Worm (Caenorhabditis elegans): ENCODE results near the gene B0464.9.

Gene B0464.9

ce11 chrIII:9457192-9458103 is 8.1 kb upstream of the B0464.9 start:
- TF ChIP-seq nhr-77 (tag; optimal IDR thresholded peaks at IDR 0.05) (no peak), egl-27 (tag; optimal IDR thresholded peaks at IDR 0.05) (no peak), alr-1 (tag; optimal IDR thresholded peaks at IDR 0.05) (no peak), fos-1 (tag; optimal IDR thresholded peaks at IDR 0.05) (peak; percentile 24), mdl-1 (tag; optimal IDR thresholded peaks at IDR 0.05) (no peak), lin-13 (GFP tag; optimal IDR thresholded peaks at IDR 0.05) (no peak), ceh-82 (tag; optimal IDR thresholded peaks at IDR 0.05) (no peak), mab-5 (tag; optimal IDR thresholded peaks at IDR 0.05) (peak; percentile 10), elt-3 (tag; optimal IDR thresholded peaks at IDR 0.05) (no peak), skn-1 (tag; optimal IDR thresholded peaks at IDR 0.05) (no peak), snpc-4 (tag; optimal IDR thresholded peaks at IDR 0.05) (no peak), ama-1 (optimal IDR thresholded peaks at IDR 0.05) (peak; percentile 38), mbf-1 (tag; optimal IDR thresholded peaks at IDR 0.05) (no peak), ZK546.5 (tag; optimal IDR thresholded peaks at IDR 0.05) (no peak), dmd-4 (tag; optimal IDR thresholded peaks at IDR 0.05) (no peak), C34F6.9 (tag; optimal IDR thresholded peaks at IDR 0.05) (peak; percentile 74), unc-39 (tag; optimal IDR thresholded peaks at IDR 0.05) (no peak), lsy-2 (tag; optimal IDR thresholded peaks at IDR 0.05) (peak; percentile 14 to 37), ceh-16 (tag; optimal IDR thresholded peaks at IDR 0.05) (no peak), nhr-12 (tag; optimal IDR thresholded peaks at IDR 0.05) (no peak), R02D3.7 (tag; optimal IDR thresholded peaks at IDR 0.05) (no peak), gmeb-1 (tag; optimal IDR thresholded peaks at IDR 0.05) (no peak), peb-1 (tag; optimal IDR thresholded peaks at IDR 0.05) (no peak), blmp-1 (tag; optimal IDR thresholded peaks at IDR 0.05; ENCODE audit: insufficient read depth) (peak; percentile 22), sma-9 (GFP tag; optimal IDR thresholded peaks at IDR 0.05) (peak; percentile 39), sma-9 (tag; optimal IDR thresholded peaks at IDR 0.05) (no peak), nhr-6 (tag; optimal IDR thresholded peaks at IDR 0.05) (no peak), crh-2 (tag; optimal IDR thresholded peaks at IDR 0.05) (peak; percentile 3), lin-11 (tag; optimal IDR thresholded peaks at IDR 0.05) (no peak), lin-39 (tag; optimal IDR thresholded peaks at IDR 0.05) (no peak), elt-1 (tag; optimal IDR thresholded peaks at IDR 0.05) (no peak), nhr-11 (tag; optimal IDR thresholded peaks at IDR 0.05) (no peak), ztf-11 (tag; optimal IDR thresholded peaks at IDR 0.05) (no peak), sem-4 (tag; optimal IDR thresholded peaks at IDR 0.05) (no peak), nhr-23 (tag; optimal IDR thresholded peaks at IDR 0.05) (no peak), nhr-237 (tag; optimal IDR thresholded peaks at IDR 0.05) (no peak), nhr-10 (tag; optimal IDR thresholded peaks at IDR 0.05) (no peak), ztf-4 (tag; optimal IDR thresholded peaks at IDR 0.05) (peak; percentile 57), aly-2 (tag; optimal IDR thresholded peaks at IDR 0.05) (no peak), zag-1 (tag; optimal IDR thresholded peaks at IDR 0.05) (no peak), F13H6.1 (tag; optimal IDR thresholded peaks at IDR 0.05) (peak; percentile 75), nhr-129 (tag; optimal IDR thresholded peaks at IDR 0.05) (peak; percentile 90), ztf-1 (GFP tag; conservative IDR thresholded peaks at IDR 0.05) (no peak), nhr-21 (tag; optimal IDR thresholded peaks at IDR 0.05) (peak; percentile 42), sma-3 (GFP tag; optimal IDR thresholded peaks at IDR 0.05) (peak; percentile 13), nhr-25 (tag; optimal IDR thresholded peaks at IDR 0.05) (no peak), unc-55 (GFP tag; optimal IDR thresholded peaks at IDR 0.05) (no peak), Y55F3AM.14 (GFP tag; optimal IDR thresholded peaks at IDR 0.05) (no peak), unc-62 (GFP tag; optimal IDR thresholded peaks at IDR 0.05) (no peak)

Measured in whole organism, L2 larva.